Fruit fly (Drosophila melanogaster) whole organism, embryonic: Measurements from ENCODE around the gene Tasp1.
A peak's percentile ranks its signal among the peaks of the same experiment; 100 is the strongest.

Experiments used
- Awh ChIP-seq: fragments of 200-800 bp; sonication (Bioruptor generic); IDR thresholded peaks from 2 replicates; pipeline ENCODE4, ENCODE4 v1.3.6; 2022; ENCODE audit warnings: missing biosample characterization, missing genetic modification characterization
- Blimp-1 ChIP-seq: fragments of 200-800 bp; sonication (Bioruptor generic); optimal IDR thresholded peaks from 3 replicates; lab custom pipeline; 2018; ENCODE audit warnings: missing biosample characterization, missing genetic modification characterization, mild to moderate bottlenecking, moderate library complexity, missing genetic modification reagents
- CG10979 ChIP-seq: fragments of 200-800 bp; sonication (Bioruptor generic); optimal IDR thresholded peaks from 2 replicates; lab custom pipeline; 2018; ENCODE audit warnings: missing biosample characterization, mild to moderate bottlenecking, missing genetic modification characterization, moderate library complexity
- CG11085 ChIP-seq: fragments of 200-800 bp; sonication (Bioruptor generic); IDR thresholded peaks from 2 replicates; pipeline ENCODE4 v1.3.6; 2022; ENCODE audit warnings: missing biosample characterization, missing genetic modification characterization
- CG13123 ChIP-seq: fragments of 200-800 bp; sonication (Bioruptor generic); optimal IDR thresholded peaks from 2 replicates; lab custom pipeline; 2016; ENCODE audit warnings: missing biosample characterization, missing genetic modification characterization
- CG13424 ChIP-seq: fragments of 200-800 bp; sonication (Bioruptor generic); optimal IDR thresholded peaks from 2 replicates; lab custom pipeline; 2019; ENCODE audit warnings: missing biosample characterization, mild to moderate bottlenecking, missing genetic modification characterization, moderate library complexity
- CG15479 ChIP-seq: fragments of 200-800 bp; sonication (Bioruptor generic); optimal IDR thresholded peaks from 3 replicates; lab custom pipeline; 2019; ENCODE audit warnings: missing biosample characterization, mild to moderate bottlenecking, missing genetic modification characterization, moderate library complexity
- CG15601 ChIP-seq: fragments of 200-800 bp; sonication (Bioruptor generic); optimal IDR thresholded peaks from 3 replicates; lab custom pipeline; 2019; ENCODE audit warnings: missing biosample characterization, mild to moderate bottlenecking, missing genetic modification characterization, moderate library complexity
- CG17359 ChIP-seq: fragments of 200-800 bp; sonication (Bioruptor generic); optimal IDR thresholded peaks from 3 replicates; lab custom pipeline; 2018; ENCODE audit warnings: missing biosample characterization, mild to moderate bottlenecking, missing genetic modification characterization, moderate library complexity
- CG18262 ChIP-seq: fragments of 200-800 bp; optimal IDR thresholded peaks from 3 replicates; lab custom pipeline; 2019; ENCODE audit warnings: missing biosample characterization, mild to moderate bottlenecking, missing genetic modification characterization, moderate library complexity
- CG2712 ChIP-seq: fragments of 200-800 bp; optimal IDR thresholded peaks from 3 replicates; lab custom pipeline; 2019; ENCODE audit warnings: missing biosample characterization, mild to moderate bottlenecking, missing genetic modification characterization, moderate library complexity
- CG3281 ChIP-seq: fragments of 200-800 bp; sonication (Bioruptor generic); optimal IDR thresholded peaks from 3 replicates; lab custom pipeline; 2017; ENCODE audit warnings: missing biosample characterization, mild to moderate bottlenecking, missing genetic modification characterization
- CG33557 ChIP-seq: fragments of 200-800 bp; sonication (Bioruptor generic); optimal IDR thresholded peaks from 2 replicates; lab custom pipeline; 2019; ENCODE audit warnings: missing biosample characterization, mild to moderate bottlenecking, missing genetic modification characterization, moderate library complexity
- CG3407 ChIP-seq: fragments of 200-800 bp; sonication (Bioruptor generic); optimal IDR thresholded peaks from 2 replicates; lab custom pipeline; 2018; ENCODE audit warnings: missing biosample characterization, mild to moderate bottlenecking, missing genetic modification characterization
- CG34422 ChIP-seq: fragments of 200-800 bp; sonication (Bioruptor generic); IDR thresholded peaks from 3 replicates; pipeline ENCODE4 v1.3.6; 2022; ENCODE audit warnings: missing biosample characterization, missing genetic modification characterization
- CG4328 ChIP-seq: fragments of 200-800 bp; sonication (Bioruptor generic); optimal IDR thresholded peaks from 3 replicates; lab custom pipeline; 2017; ENCODE audit warnings: missing biosample characterization, missing genetic modification reagents, missing genetic modification characterization
- CG6813 ChIP-seq: fragments of 200-800 bp; sonication (Bioruptor generic); optimal IDR thresholded peaks from 2 replicates; lab custom pipeline; 2017; ENCODE audit warnings: missing biosample characterization, missing genetic modification characterization, mild to moderate bottlenecking, moderate library complexity, missing genetic modification reagents
- CG7556 ChIP-seq: fragments of 200-800 bp; sonication (Bioruptor generic); optimal IDR thresholded peaks from 2 replicates; lab custom pipeline; 2017; ENCODE audit warnings: missing biosample characterization, mild to moderate bottlenecking, missing genetic modification characterization
- CG8290 ChIP-seq, 3 experiments: fragments of 200-800 bp; sonication (Bioruptor generic); optimal IDR thresholded peaks; 2 replicates each; lab custom pipeline; 2016 to 2019; ENCODE audit warnings: missing biosample characterization in 3 of 3, missing genetic modification characterization in 3 of 3, mild to moderate bottlenecking in 2 of 3, moderate library complexity in 1 of 3
- CG8359 ChIP-seq: fragments of 200-800 bp; sonication (Bioruptor generic); optimal IDR thresholded peaks from 2 replicates; lab custom pipeline; 2017; ENCODE audit warnings: missing biosample characterization, mild to moderate bottlenecking, missing genetic modification characterization, borderline replicate concordance
- CG8924 ChIP-seq: fragments of 200-800 bp; optimal IDR thresholded peaks from 3 replicates; lab custom pipeline; 2019; ENCODE audit warnings: missing biosample characterization, mild to moderate bottlenecking, missing genetic modification characterization, moderate library complexity
- CG9727 ChIP-seq: fragments of 200-800 bp; sonication (Bioruptor generic); optimal IDR thresholded peaks from 3 replicates; lab custom pipeline; 2017; ENCODE audit warnings: missing biosample characterization, mild to moderate bottlenecking, missing genetic modification characterization
- Drgx ChIP-seq: fragments of 200-800 bp; sonication (Bioruptor generic); IDR thresholded peaks from 2 replicates; pipeline ENCODE4 v1.3.6; 2022; ENCODE audit warnings: missing biosample characterization, missing genetic modification characterization
- E2f2 ChIP-seq: fragments of 200-800 bp; sonication (Bioruptor generic); IDR thresholded peaks from 2 replicates; pipeline ENCODE4 v1.3.6; 2022; ENCODE audit warnings: missing biosample characterization, missing genetic modification characterization
- Fer2 ChIP-seq: fragments of 200-800 bp; sonication (Bioruptor generic); optimal IDR thresholded peaks from 2 replicates; lab custom pipeline; 2018; ENCODE audit warnings: missing biosample characterization, mild to moderate bottlenecking, missing genetic modification characterization, moderate library complexity
- Hmr ChIP-seq: fragments of 200-800 bp; sonication (Bioruptor generic); optimal IDR thresholded peaks from 3 replicates; lab custom pipeline; 2017; ENCODE audit warnings: mild to moderate bottlenecking, missing biosample characterization, missing genetic modification reagents, missing genetic modification characterization
- Nf-YB ChIP-seq: fragments of 200-800 bp; sonication (Bioruptor generic); optimal IDR thresholded peaks from 3 replicates; lab custom pipeline; 2019; ENCODE audit warnings: missing biosample characterization, mild to moderate bottlenecking, missing genetic modification characterization, moderate library complexity
- NfI ChIP-seq: fragments of 200-800 bp; sonication (Bioruptor generic); optimal IDR thresholded peaks from 3 replicates; lab custom pipeline; 2018; ENCODE audit warnings: missing biosample characterization, mild to moderate bottlenecking, missing genetic modification characterization, moderate library complexity
- Oli ChIP-seq: fragments of 200-800 bp; sonication (Bioruptor generic); optimal IDR thresholded peaks from 2 replicates; lab custom pipeline; 2018; ENCODE audit warnings: missing biosample characterization, mild to moderate bottlenecking, missing genetic modification characterization, moderate library complexity
- Sox100B ChIP-seq: fragments of 200-800 bp; sonication (Bioruptor generic); optimal IDR thresholded peaks from 3 replicates; lab custom pipeline; 2018; ENCODE audit warnings: missing biosample characterization, mild to moderate bottlenecking, missing genetic modification characterization
- Stat92E ChIP-seq, 3 experiments: fragments of >200 bp in 2 of 3; fragments of 200-800 bp in 1 of 3; sonication (Bioruptor generic) in 1 of 3; optimal IDR thresholded peaks; 2 replicates each; lab custom pipeline; 2017 to 2019; ENCODE audit warnings: missing biosample characterization in 3 of 3, missing genetic modification characterization in 3 of 3, mild to moderate bottlenecking in 1 of 3, moderate library complexity in 1 of 3
- Usf ChIP-seq: fragments of 200-800 bp; sonication (Bioruptor generic); optimal IDR thresholded peaks from 2 replicates; lab custom pipeline; 2017; ENCODE audit warnings: missing genotype, missing biosample characterization, missing genetic modification characterization
- ara ChIP-seq: fragments of 200-800 bp; sonication (Bioruptor generic); IDR thresholded peaks from 2 replicates; pipeline ENCODE4 v1.3.6; 2022; ENCODE audit warnings: missing biosample characterization, missing genetic modification characterization
- crol ChIP-seq: fragments of 200-800 bp; sonication (Bioruptor generic); IDR thresholded peaks from 2 replicates; pipeline ENCODE4 v1.3.6; 2022; ENCODE audit warnings: missing biosample characterization, missing genetic modification characterization
- disco-r ChIP-seq: fragments of 200-800 bp; sonication (Bioruptor generic); optimal IDR thresholded peaks from 2 replicates; lab custom pipeline; 2016; ENCODE audit warnings: missing biosample characterization, missing genetic modification characterization
- dmrt99B ChIP-seq: fragments of 200-800 bp; sonication (Bioruptor generic); optimal IDR thresholded peaks from 2 replicates; lab custom pipeline; 2018; ENCODE audit warnings: missing biosample characterization, mild to moderate bottlenecking, missing genetic modification characterization, moderate library complexity
- esg ChIP-seq: fragments of 200-800 bp; sonication (Bioruptor generic); conservative IDR thresholded peaks from 2 replicates; pipeline ENCODE4 v1.3.6; 2022; ENCODE audit warnings: missing biosample characterization, missing genetic modification characterization
- gem ChIP-seq: fragments of 200-800 bp; sonication (Bioruptor generic); optimal IDR thresholded peaks from 2 replicates; lab custom pipeline; 2019; ENCODE audit warnings: missing biosample characterization, mild to moderate bottlenecking, missing genetic modification characterization, moderate library complexity
- grau ChIP-seq: fragments of 200-800 bp; optimal IDR thresholded peaks from 3 replicates; lab custom pipeline; 2019; ENCODE audit warnings: missing biosample characterization, mild to moderate bottlenecking, missing genetic modification characterization, moderate library complexity
- hkb ChIP-seq, 2 experiments: fragments of 200-800 bp in 1 of 2; fragments of >200 bp in 1 of 2; sonication (Bioruptor generic) in 1 of 2; IDR thresholded peaks in 1 of 2; optimal IDR thresholded peaks in 1 of 2; 2 replicates each; pipeline versions ENCODE4 v1.3.6 to Lab custom; 2017 to 2022; ENCODE audit warnings: missing biosample characterization in 1 of 2, missing genetic modification characterization in 1 of 2
- jigr1 ChIP-seq: fragments of 200-800 bp; sonication (Bioruptor generic); IDR thresholded peaks from 3 replicates; pipeline ENCODE4 v1.3.6; 2022; ENCODE audit warnings: missing biosample characterization, missing genetic modification characterization
- lola ChIP-seq, 3 experiments: fragments of >200 bp in 2 of 3; fragments of 200-800 bp in 1 of 3; sonication (Bioruptor generic) in 1 of 3; optimal IDR thresholded peaks; 2 replicates each; lab custom pipeline; 2017 to 2019; ENCODE audit warnings: missing biosample characterization in 3 of 3, missing genetic modification characterization in 3 of 3, mild to moderate bottlenecking in 1 of 3, moderate library complexity in 1 of 3
- nerfin-1 ChIP-seq: fragments of 200-800 bp; sonication (Bioruptor generic); optimal IDR thresholded peaks from 3 replicates; lab custom pipeline; 2019; ENCODE audit warnings: missing biosample characterization, mild to moderate bottlenecking, missing genetic modification characterization, moderate library complexity
- phol ChIP-seq: fragments of 200-800 bp; sonication (Bioruptor generic); optimal IDR thresholded peaks from 3 replicates; lab custom pipeline; 2018; ENCODE audit warnings: missing biosample characterization, mild to moderate bottlenecking, missing genetic modification characterization, moderate library complexity
- schlank ChIP-seq: fragments of 200-800 bp; sonication (Bioruptor generic); optimal IDR thresholded peaks from 2 replicates; lab custom pipeline; 2018; ENCODE audit warnings: missing biosample characterization, mild to moderate bottlenecking, missing genetic modification characterization
- zen2 ChIP-seq: fragments of 200-800 bp; sonication (Bioruptor generic); IDR thresholded peaks from 3 replicates; pipeline ENCODE4 v1.3.6; 2022; ENCODE audit warnings: missing biosample characterization, missing genetic modification characterization; ENCODE audit not compliant: partially characterized antibody

Gene Tasp1

dm6 chr3L:16043045-16043781 is 44.1 kb downstream of the Tasp1 start (continued):
- TF ChIP-seq CG10979 (tag; lab: Kevin White, UChicago) (peak; percentile 62), NfI (GFP tag; lab: Kevin White, UChicago) (peak; percentile 3), CG2712 (tag; lab: Kevin White, UChicago) (peak; percentile 81), CG34422 (0 out of 3 replicates have a peak, but pooled peaks have one; percentile 30), Awh (no peak), esg (GFP tag; lab: Robert Waterston, UW) (peak; percentile 20; the same call in 1 of the 2 replicates), CG8924 (tag; lab: Kevin White, UChicago) (peak; percentile 25), CG8290 (GFP tag; optimal IDR thresholded peaks at IDR 0.05; lab: Kevin White, UChicago) (peak; percentile 30), CG8290 (tag; optimal IDR thresholded peaks at IDR 0.05; lab: Kevin White, UChicago) (no peak), Hmr (GFP tag; lab: Kevin White, UChicago) (peak; percentile 20), CG15601 (tag; lab: Kevin White, UChicago) (peak; percentile 43), hkb (optimal IDR thresholded peaks at IDR 0.05; lab: Kevin White, UChicago) (no peak), hkb (GFP tag; IDR thresholded peaks at IDR 0.05; lab: Robert Waterston, UW) (peak; percentile 69), CG3281 (peak; percentile 37), CG3407 (GFP tag; lab: Kevin White, UChicago) (peak; percentile 48), gem (tag; lab: Kevin White, UChicago) (peak; percentile 73), lola (GFP tag; optimal IDR thresholded peaks at IDR 0.05; lab: Kevin White, UChicago) (peak in 1 of 3 experiments; percentile 72), disco-r (no peak), Usf (GFP tag; lab: Kevin White, UChicago) (no peak), CG33557 (peak; percentile 77), Oli (tag; lab: Kevin White, UChicago) (peak; percentile 69), CG4328 (GFP tag; lab: Kevin White, UChicago) (no peak), CG8359 (GFP tag; lab: Kevin White, UChicago) (peak; percentile 33), CG13424 (tag; lab: Kevin White, UChicago) (peak; percentile 69), CG11085 (no peak), CG13123 (no peak), dmrt99B (peak; percentile 61), jigr1 (GFP tag; lab: Robert Waterston, UW) (no peak), Blimp-1 (GFP tag; lab: Kevin White, UChicago) (peak; percentile 70), crol (GFP tag; lab: Robert Waterston, UW) (peak; percentile 93), nerfin-1 (tag; lab: Kevin White, UChicago) (peak; percentile 29), Stat92E (GFP tag; optimal IDR thresholded peaks at IDR 0.05; lab: Kevin White, UChicago) (peak in 1 of 3 experiments; percentile 94), Nf-YB (peak; percentile 48), zen2 (GFP tag; lab: Robert Waterston, UW) (no peak), Fer2 (tag; lab: Kevin White, UChicago) (no peak), Sox100B (GFP tag; lab: Kevin White, UChicago) (peak; percentile 34), phol (tag; lab: Kevin White, UChicago) (peak; percentile 54), CG18262 (tag; lab: Kevin White, UChicago) (peak; percentile 85), Drgx (GFP tag; lab: Robert Waterston, UW) (peak; percentile 73), schlank (tag; lab: Kevin White, UChicago) (no peak), ara (GFP tag; lab: Robert Waterston, UW) (peak; percentile 54; the same call in 1 of the 2 replicates), E2f2 (GFP tag; lab: Robert Waterston, UW) (peak; percentile 29; the same call in 1 of the 2 replicates), CG17359 (peak; percentile 41), CG6813 (GFP tag; lab: Kevin White, UChicago) (peak; percentile 50), CG7556 (peak; percentile 14), grau (tag; lab: Kevin White, UChicago) (peak; percentile 60), CG15479 (GFP tag; lab: Kevin White, UChicago) (peak; percentile 44), CG9727 (GFP tag; lab: Kevin White, UChicago) (peak; percentile 28)
